Fruit fly (Drosophila melanogaster): ENCODE data around the gene Ugt307A1.

DNA sequence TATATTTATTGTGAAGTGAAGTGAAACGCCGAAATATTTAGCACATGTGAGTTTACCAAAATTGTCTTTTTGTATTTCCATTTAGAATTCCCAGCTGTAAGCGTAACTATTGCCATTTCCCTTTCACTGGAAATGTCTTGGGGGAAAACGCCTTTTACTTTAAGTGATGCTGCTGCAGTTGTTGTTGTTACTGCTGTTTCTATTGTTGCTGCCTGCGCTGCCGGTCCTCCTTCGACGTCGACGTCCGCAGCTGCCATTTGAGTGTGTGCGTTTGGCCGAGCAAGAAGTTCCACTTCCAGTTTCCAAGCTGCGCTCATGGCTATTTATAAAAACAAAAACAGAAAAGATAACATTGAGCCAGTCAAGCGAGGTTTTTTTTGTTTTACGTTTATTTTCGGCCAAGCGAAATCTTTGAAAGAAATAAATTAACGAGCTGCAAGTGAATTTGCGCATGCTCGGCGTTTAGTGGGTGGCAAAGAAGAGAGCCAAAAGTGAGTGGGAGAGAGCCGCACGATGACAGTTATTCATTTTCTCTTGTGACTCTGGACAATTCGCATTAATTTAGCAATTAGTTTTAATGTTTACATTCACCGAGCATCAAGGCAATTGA is 18.0 kb upstream of the Ugt307A1 start:
- TF ChIP-seq kay (GFP tag; ENCODE audit: borderline replicate concordance) = no peak
- no peak for TF ChIP-seq CG12768 (GFP tag; optimal IDR thresholded peaks at IDR 0.05)
- no peak for TF ChIP-seq CG33017 (tag; optimal IDR thresholded peaks at IDR 0.05)
- no peak for TF ChIP-seq Crg-1 (GFP tag; optimal IDR thresholded peaks at IDR 0.05)
- TF ChIP-seq CG7101 (tag; optimal IDR thresholded peaks at IDR 0.05) = no peak
- no peak for TF ChIP-seq pad (GFP tag; optimal IDR thresholded peaks at IDR 0.05)
- TF ChIP-seq tj (GFP tag; optimal IDR thresholded peaks at IDR 0.05) = no peak
- no peak for TF ChIP-seq CG11617 (GFP tag; optimal IDR thresholded peaks at IDR 0.05)
- TF ChIP-seq cnc (optimal IDR thresholded peaks at IDR 0.05) = no peak
- TF ChIP-seq CG1620 (GFP tag; optimal IDR thresholded peaks at IDR 0.05) = no peak
- TF ChIP-seq Clk (GFP tag; optimal IDR thresholded peaks at IDR 0.05) = no peak
